Worm (Caenorhabditis elegans) whole organism, mixed stage, embryonic: ENCODE measurements around the gene C39H7.4.

Experiments used
- elt-1 ChIP-seq: sonication (generic microtip); optimal IDR thresholded peaks from 2 replicates; lab custom pipeline; 2017; ENCODE audit warnings: missing genetic modification characterization, mild to moderate bottlenecking, missing compliant biosample characterization, antibody characterized with exemption, moderate library complexity, borderline replicate concordance; ENCODE audit not compliant: insufficient read depth
- elt-3 ChIP-seq: fragments of 150-350 bp; optimal IDR thresholded peaks from 2 replicates; lab custom pipeline; 2014; ENCODE audit warnings: missing biosample characterization, missing genetic modification characterization
- lin-13 ChIP-seq: fragments of 150-350 bp; optimal IDR thresholded peaks from 2 replicates; lab custom pipeline; 2014; ENCODE audit warnings: missing biosample characterization, missing genetic modification characterization
- lsy-2 ChIP-seq: fragments of 150-350 bp; optimal IDR thresholded peaks from 2 replicates; lab custom pipeline; 2014; ENCODE audit warnings: missing biosample characterization, missing genetic modification characterization
- mep-1 ChIP-seq: fragments of 150-350 bp; optimal IDR thresholded peaks from 2 replicates; lab custom pipeline; 2017; ENCODE audit warnings: missing biosample characterization, missing genetic modification reagents, missing genetic modification characterization, inconsistent platforms
- nhr-237 ChIP-seq: fragments of 150-350 bp; optimal IDR thresholded peaks from 2 replicates; lab custom pipeline; 2014; ENCODE audit warnings: missing biosample characterization, missing genetic modification characterization
- nhr-28 ChIP-seq: fragments of 150-350 bp; optimal IDR thresholded peaks from 2 replicates; lab custom pipeline; 2014; ENCODE audit warnings: missing biosample characterization, missing genetic modification characterization
- pha-4 ChIP-seq: fragments of 150-350 bp; optimal IDR thresholded peaks from 2 replicates; lab custom pipeline; 2018; ENCODE audit warnings: missing biosample characterization, missing genetic modification reagents, missing genetic modification characterization
- ztf-11 ChIP-seq: fragments of 150-350 bp; optimal IDR thresholded peaks from 2 replicates; lab custom pipeline; 2014; ENCODE audit warnings: missing biosample characterization, missing genetic modification characterization

DNA sequence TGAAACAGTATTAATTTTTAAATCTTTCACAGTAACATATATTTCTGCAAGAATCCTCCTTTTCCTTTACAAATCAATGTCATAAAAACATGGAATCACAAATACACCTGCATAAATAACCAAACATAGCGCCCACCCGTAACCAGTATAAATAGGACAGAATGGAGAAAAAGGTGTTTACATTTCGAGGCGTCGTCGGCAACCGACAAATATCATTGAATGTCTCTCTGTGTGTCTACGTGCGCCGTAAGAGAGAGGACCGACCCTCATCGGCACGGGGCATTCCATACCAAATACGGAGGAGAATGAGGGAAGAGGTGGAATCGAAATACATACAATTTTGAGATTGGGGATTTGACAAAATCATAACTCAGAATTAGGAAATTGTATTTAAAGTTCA is 49.3 kb downstream of the C39H7.4 start:
- no peak for TF ChIP-seq elt-1 (tag; lab: Kevin White, UChicago)
- no peak for TF ChIP-seq ztf-11 (tag; lab: Kevin White, UChicago)
- TF ChIP-seq lin-13 (tag; lab: Kevin White, UChicago), result no peak
- peak; percentile 78 for TF ChIP-seq pha-4 (tag; lab: Kevin White, UChicago)
- no peak for TF ChIP-seq lsy-2 (tag; lab: Kevin White, UChicago)
- TF ChIP-seq elt-3 (tag; lab: Kevin White, UChicago), result no peak
- no peak for TF ChIP-seq nhr-237 (tag; lab: Kevin White, UChicago)
- no peak for TF ChIP-seq nhr-28
- no peak for TF ChIP-seq mep-1
